Fruit fly (Drosophila melanogaster) whole organism, embryonic: ENCODE data around the gene Mvb12.

ENCODE experiments used
- Awh ChIP-seq: fragments of 200-800 bp; sonication (Bioruptor generic); IDR thresholded peaks from 2 replicates; pipeline ENCODE4, ENCODE4 v1.3.6; 2022; ENCODE audit warnings: missing biosample characterization, missing genetic modification characterization
- BtbVII ChIP-seq: fragments of 200-800 bp; sonication (Bioruptor generic); optimal IDR thresholded peaks from 3 replicates; lab custom pipeline; 2017; ENCODE audit warnings: missing biosample characterization, mild to moderate bottlenecking, missing genetic modification characterization
- CG10267 ChIP-seq: fragments of 200-800 bp; sonication (Bioruptor generic); optimal IDR thresholded peaks from 2 replicates; lab custom pipeline; 2018; ENCODE audit warnings: missing biosample characterization, mild to moderate bottlenecking, missing genetic modification characterization, moderate library complexity
- CG10543 ChIP-seq: fragments of 200-800 bp; sonication (Bioruptor generic); optimal IDR thresholded peaks from 3 replicates; lab custom pipeline; 2017; ENCODE audit warnings: missing biosample characterization, mild to moderate bottlenecking, missing genetic modification characterization, moderate library complexity
- CG12236 ChIP-seq: fragments of 200-800 bp; sonication (Bioruptor generic); optimal IDR thresholded peaks from 2 replicates; lab custom pipeline; 2016; ENCODE audit warnings: missing biosample characterization, missing genetic modification characterization
- CG1233 ChIP-seq: fragments of 200-800 bp; sonication (Bioruptor generic); optimal IDR thresholded peaks from 4 replicates; lab custom pipeline; 2018; ENCODE audit warnings: missing biosample characterization, mild to moderate bottlenecking, missing genetic modification characterization
- CG15269 ChIP-seq: fragments of 200-800 bp; sonication (Bioruptor generic); optimal IDR thresholded peaks from 2 replicates; lab custom pipeline; 2018; ENCODE audit warnings: missing biosample characterization, mild to moderate bottlenecking, missing genetic modification characterization, moderate library complexity
- CG1602 ChIP-seq: fragments of 200-800 bp; sonication (Bioruptor generic); optimal IDR thresholded peaks from 3 replicates; lab custom pipeline; 2016; ENCODE audit warnings: missing biosample characterization, missing genetic modification characterization
- CG1832 ChIP-seq: fragments of 200-800 bp; sonication (Bioruptor generic); optimal IDR thresholded peaks from 2 replicates; lab custom pipeline; 2017; ENCODE audit warnings: missing biosample characterization, mild to moderate bottlenecking, missing genetic modification characterization, inconsistent platforms
- CG18476 ChIP-seq: fragments of 200-800 bp; sonication (Bioruptor generic); optimal IDR thresholded peaks from 2 replicates; lab custom pipeline; 2016; ENCODE audit warnings: missing biosample characterization, mild to moderate bottlenecking, missing genetic modification characterization
- CG2116 ChIP-seq: fragments of 200-800 bp; sonication (Bioruptor generic); optimal IDR thresholded peaks from 3 replicates; lab custom pipeline; 2018; ENCODE audit warnings: missing biosample characterization, mild to moderate bottlenecking, missing genetic modification characterization
- CG2202 ChIP-seq: fragments of 200-800 bp; sonication (Bioruptor generic); optimal IDR thresholded peaks from 2 replicates; lab custom pipeline; 2018; ENCODE audit warnings: missing biosample characterization, mild to moderate bottlenecking, missing genetic modification characterization
- CG32767 ChIP-seq: fragments of 200-800 bp; sonication (Bioruptor generic); IDR thresholded peaks from 2 replicates; pipeline ENCODE4 v1.3.6; 2022; ENCODE audit warnings: missing biosample characterization, missing genetic modification characterization
- CG3407 ChIP-seq: fragments of 200-800 bp; sonication (Bioruptor generic); optimal IDR thresholded peaks from 2 replicates; lab custom pipeline; 2018; ENCODE audit warnings: missing biosample characterization, mild to moderate bottlenecking, missing genetic modification characterization
- CG34422 ChIP-seq: fragments of 200-800 bp; sonication (Bioruptor generic); IDR thresholded peaks from 3 replicates; pipeline ENCODE4 v1.3.6; 2022; ENCODE audit warnings: missing biosample characterization, missing genetic modification characterization
- CG4404 ChIP-seq: fragments of 200-800 bp; sonication (Bioruptor generic); IDR thresholded peaks from 2 replicates; pipeline ENCODE4 v1.3.6; 2022; ENCODE audit warnings: missing biosample characterization, missing genetic modification characterization
- CG6272 ChIP-seq: fragments of 200-800 bp; sonication (Bioruptor generic); IDR thresholded peaks from 2 replicates; pipeline ENCODE4 v1.3.6; 2022; ENCODE audit warnings: missing biosample characterization, missing genetic modification characterization
- CG6654 ChIP-seq: fragments of 200-800 bp; sonication (Bioruptor generic); optimal IDR thresholded peaks from 2 replicates; lab custom pipeline; 2017; ENCODE audit warnings: missing biosample characterization, mild to moderate bottlenecking, missing genetic modification characterization
- CG7372 ChIP-seq: fragments of 200-800 bp; sonication (Bioruptor generic); IDR thresholded peaks from 2 replicates; pipeline ENCODE4 v1.3.6; 2022; ENCODE audit warnings: missing biosample characterization, missing genetic modification characterization
- CG8765 ChIP-seq: fragments of 200-800 bp; sonication (Bioruptor generic); IDR thresholded peaks from 2 replicates; pipeline ENCODE4 v1.3.6; 2022; ENCODE audit warnings: missing biosample characterization, missing genetic modification characterization
- CG9797 ChIP-seq: fragments of 200-800 bp; sonication (Bioruptor generic); optimal IDR thresholded peaks from 3 replicates; lab custom pipeline; 2018; ENCODE audit warnings: missing biosample characterization, mild to moderate bottlenecking, missing genetic modification characterization
- Dbx ChIP-seq: fragments of 200-800 bp; sonication (Bioruptor generic); IDR thresholded peaks from 3 replicates; pipeline ENCODE4 v1.3.6; 2022; ENCODE audit warnings: missing biosample characterization, missing genetic modification characterization
- Fer3 ChIP-seq: fragments of 200-800 bp; sonication (Bioruptor generic); optimal IDR thresholded peaks from 2 replicates; lab custom pipeline; 2018; ENCODE audit warnings: missing biosample characterization, mild to moderate bottlenecking, missing genetic modification characterization, moderate library complexity
- Hr3 ChIP-seq: fragments of 200-800 bp; sonication (Bioruptor generic); optimal IDR thresholded peaks from 3 replicates; lab custom pipeline; 2016; ENCODE audit warnings: missing biosample characterization, missing genetic modification characterization
- Hr39 ChIP-seq: fragments of >200 bp; optimal IDR thresholded peaks from 2 replicates; lab custom pipeline; 2017
- Kr ChIP-seq: fragments of 200-800 bp; sonication (Bioruptor generic); optimal IDR thresholded peaks from 2 replicates; lab custom pipeline; 2017; ENCODE audit warnings: missing biosample characterization, mild to moderate bottlenecking, missing genetic modification characterization
- MESR4 ChIP-seq: fragments of 200-800 bp; sonication (Bioruptor generic); optimal IDR thresholded peaks from 2 replicates; lab custom pipeline; 2018; ENCODE audit warnings: missing biosample characterization, mild to moderate bottlenecking, missing genetic modification characterization, moderate library complexity
- Med ChIP-seq: fragments of 200-800 bp; sonication (Bioruptor generic); peaks from one replicate; lab custom pipeline; 2016; ENCODE audit warnings: missing biosample characterization, missing genetic modification characterization, mild to moderate bottlenecking, inconsistent platforms, moderate library complexity
- NK7.1 ChIP-seq: fragments of 200-800 bp; sonication (Bioruptor generic); optimal IDR thresholded peaks from 3 replicates; lab custom pipeline; 2016; ENCODE audit warnings: missing biosample characterization, missing genetic modification characterization
- Nf-YB ChIP-seq: fragments of 200-800 bp; sonication (Bioruptor generic); optimal IDR thresholded peaks from 3 replicates; lab custom pipeline; 2019; ENCODE audit warnings: missing biosample characterization, mild to moderate bottlenecking, missing genetic modification characterization, moderate library complexity
- Poxn ChIP-seq: fragments of 200-800 bp; sonication (Bioruptor generic); IDR thresholded peaks from 2 replicates; pipeline ENCODE4 v1.3.6; 2022; ENCODE audit warnings: missing biosample characterization, missing genetic modification characterization
- Sry-β ChIP-seq: fragments of 200-800 bp; sonication (Bioruptor generic); optimal IDR thresholded peaks from 2 replicates; lab custom pipeline; 2018; ENCODE audit warnings: missing biosample characterization, mild to moderate bottlenecking, missing genetic modification characterization, moderate library complexity
- Ssrp ChIP-seq: fragments of 200-800 bp; sonication (Bioruptor generic); optimal IDR thresholded peaks from 2 replicates; lab custom pipeline; 2018; ENCODE audit warnings: missing biosample characterization, mild to moderate bottlenecking, missing genetic modification characterization, moderate library complexity
- Usf ChIP-seq: fragments of 200-800 bp; sonication (Bioruptor generic); optimal IDR thresholded peaks from 2 replicates; lab custom pipeline; 2017; ENCODE audit warnings: missing genotype, missing biosample characterization, missing genetic modification characterization
- ab ChIP-seq: fragments of 200-800 bp; sonication (Bioruptor generic); optimal IDR thresholded peaks from 2 replicates; lab custom pipeline; 2016; ENCODE audit warnings: missing biosample characterization, missing genetic modification characterization
- ac ChIP-seq: fragments of 200-800 bp; sonication (Bioruptor generic); optimal IDR thresholded peaks from 3 replicates; lab custom pipeline; 2017; ENCODE audit warnings: missing biosample characterization, mild to moderate bottlenecking, missing genetic modification characterization
- chif ChIP-seq, 2 experiments: fragments of 200-800 bp; sonication (Bioruptor generic); optimal IDR thresholded peaks; 3 replicates each; lab custom pipeline; 2016; ENCODE audit warnings: missing biosample characterization in 2 of 2, missing genetic modification characterization in 2 of 2
- da ChIP-seq: fragments of 200-800 bp; sonication (Bioruptor generic); optimal IDR thresholded peaks from 2 replicates; lab custom pipeline; 2016; ENCODE audit warnings: missing biosample characterization, missing genetic modification characterization
- h ChIP-seq: fragments of >200 bp; optimal IDR thresholded peaks from 2 replicates; lab custom pipeline; 2017
- her ChIP-seq: fragments of 200-800 bp; sonication (Bioruptor generic); optimal IDR thresholded peaks from 2 replicates; lab custom pipeline; 2016; ENCODE audit warnings: missing biosample characterization, missing genetic modification characterization
- hth ChIP-seq: fragments of >200 bp; optimal IDR thresholded peaks from 2 replicates; lab custom pipeline; 2017; ENCODE audit warnings: inconsistent platforms
- ind ChIP-seq: fragments of 200-800 bp; sonication (Bioruptor generic); optimal IDR thresholded peaks from 3 replicates; lab custom pipeline; 2016; ENCODE audit warnings: missing biosample characterization, missing genetic modification characterization
- kni ChIP-seq: fragments of 200-800 bp; sonication (Bioruptor generic); optimal IDR thresholded peaks from 3 replicates; lab custom pipeline; 2017; ENCODE audit warnings: mild to moderate bottlenecking, missing biosample characterization, missing genetic modification reagents, missing genetic modification characterization
- lmd ChIP-seq: fragments of 200-800 bp; sonication (Bioruptor generic); IDR thresholded peaks from 2 replicates; pipeline ENCODE4 v1.3.6; 2022; ENCODE audit warnings: missing biosample characterization, missing genetic modification characterization
- org-1 ChIP-seq: fragments of 200-800 bp; sonication (Bioruptor generic); optimal IDR thresholded peaks from 2 replicates; lab custom pipeline; 2017; ENCODE audit warnings: missing biosample characterization, missing genetic modification characterization
- pnt ChIP-seq: fragments of 200-800 bp; sonication (Bioruptor generic); optimal IDR thresholded peaks from 3 replicates; lab custom pipeline; 2016; ENCODE audit warnings: missing biosample characterization, missing genetic modification characterization
- row ChIP-seq: fragments of 200-800 bp; sonication (Bioruptor generic); IDR thresholded peaks from 3 replicates; pipeline ENCODE4 v1.3.6; 2022; ENCODE audit warnings: missing biosample characterization, missing genetic modification characterization
- sna ChIP-seq: fragments of 200-800 bp; sonication (Bioruptor generic); IDR thresholded peaks from 2 replicates; pipeline ENCODE4 v1.3.6; 2022; ENCODE audit warnings: missing biosample characterization, missing genetic modification characterization; ENCODE audit not compliant: partially characterized antibody
- usp ChIP-seq: fragments of >200 bp; optimal IDR thresholded peaks from 2 replicates; lab custom pipeline; 2017; ENCODE audit warnings: missing biosample characterization, missing genetic modification characterization
- vnd ChIP-seq: fragments of 200-800 bp; sonication (Bioruptor generic); IDR thresholded peaks from 3 replicates; pipeline ENCODE4 v1.3.6; 2022; ENCODE audit warnings: missing biosample characterization, missing genetic modification characterization; ENCODE audit not compliant: partially characterized antibody
- vvl ChIP-seq: fragments of 200-800 bp; sonication (Bioruptor generic); IDR thresholded peaks from 2 replicates; pipeline ENCODE4 v1.3.6; 2022; ENCODE audit warnings: missing biosample characterization, missing genetic modification characterization
- zen2 ChIP-seq: fragments of 200-800 bp; sonication (Bioruptor generic); IDR thresholded peaks from 3 replicates; pipeline ENCODE4 v1.3.6; 2022; ENCODE audit warnings: missing biosample characterization, missing genetic modification characterization; ENCODE audit not compliant: partially characterized antibody

Gene Mvb12

dm6 chrX:18092810-18093222 is 8.3 kb downstream of the Mvb12 start, which contains the start of gene RhoGAP16F (continued):
- TF ChIP-seq CG1233 (peak; percentile 79), CG10543 (peak; percentile 84), zen2 (GFP tag; lab: Robert Waterston, UW) (no peak), row (GFP tag; lab: Robert Waterston, UW) (peak; percentile 99), MESR4 (GFP tag; lab: Kevin White, UChicago) (peak; percentile 3), Hr39 (lab: Kevin White, UChicago) (no peak), ind (GFP tag; lab: Kevin White, UChicago) (peak; percentile 89), Kr (GFP tag; lab: Kevin White, UChicago) (no peak), CG2202 (tag; lab: Kevin White, UChicago) (peak; percentile 72), CG1602 (peak; percentile 88), org-1 (GFP tag; lab: Kevin White, UChicago) (peak; percentile 56), pnt (peak; percentile 72), lmd (peak; percentile 85), CG34422 (GFP tag; lab: Robert Waterston, UW) (peak; percentile 87), CG4404 (GFP tag; lab: Robert Waterston, UW) (peak; percentile 88), NK7.1 (peak; percentile 45), CG15269 (peak; percentile 85), Med (GFP tag; lab: Kevin White, UChicago) (peak; percentile 96), Dbx (GFP tag; lab: Robert Waterston, UW) (peak; percentile 82; the same call in 2 of the 3 replicates), Hr3 (peak; percentile 88), Sry-β (GFP tag; lab: Kevin White, UChicago) (peak; percentile 6), Nf-YB (peak; percentile 57), BtbVII (GFP tag; lab: Kevin White, UChicago) (peak; percentile 71), usp (GFP tag; lab: Kevin White, UChicago) (no peak), CG1832 (GFP tag; lab: Kevin White, UChicago) (no peak), CG6654 (GFP tag; lab: Kevin White, UChicago) (peak; percentile 38), Usf (peak; percentile 67), hth (lab: Kevin White, UChicago) (no peak), Fer3 (tag; lab: Kevin White, UChicago) (peak; percentile 84), CG2116 (GFP tag; lab: Kevin White, UChicago) (peak; percentile 60), CG3407 (GFP tag; lab: Kevin White, UChicago) (peak; percentile 67), CG8765 (peak; percentile 59), her (peak; percentile 29), chif (GFP tag; optimal IDR thresholded peaks at IDR 0.05; lab: Kevin White, UChicago) (peak; percentile 71 to 85), CG18476 (peak; percentile 69), CG9797 (GFP tag; lab: Kevin White, UChicago) (no peak), Ssrp (tag; lab: Kevin White, UChicago) (peak; percentile 82), CG12236 (GFP tag; lab: Kevin White, UChicago) (peak; percentile 38), ab (peak; percentile 41), Poxn (GFP tag; lab: Robert Waterston, UW) (no peak), vnd (no peak), da (GFP tag; lab: Kevin White, UChicago) (peak; percentile 9), Awh (GFP tag; lab: Robert Waterston, UW) (peak; percentile 67), CG10267 (tag; lab: Kevin White, UChicago) (peak; percentile 97), CG7372 (GFP tag; lab: Robert Waterston, UW) (peak; percentile 74), h (lab: Kevin White, UChicago) (no peak), vvl (GFP tag; lab: Robert Waterston, UW) (peak; percentile 89), sna (GFP tag; lab: Robert Waterston, UW) (no peak), ac (GFP tag; lab: Kevin White, UChicago) (peak; percentile 33), CG32767 (GFP tag; lab: Robert Waterston, UW) (peak; percentile 36; the same call in 1 of the 2 replicates), kni (GFP tag; lab: Kevin White, UChicago) (peak; percentile 54), CG6272 (GFP tag; lab: Robert Waterston, UW) (peak; percentile 67)
